Worm (Caenorhabditis elegans) whole organism, L2 larva: ENCODE data around the gene T09D3.8.

Experiments used
- F13H6.1 ChIP-seq: sonication (generic microtip); optimal IDR thresholded peaks from 2 replicates; lab custom pipeline; 2016; ENCODE audit warnings: missing genetic modification characterization, missing compliant biosample characterization
- Y55F3AM.14 ChIP-seq: fragments of 200-800 bp; sonication (Bioruptor generic); optimal IDR thresholded peaks from 2 replicates; lab custom pipeline; 2018; ENCODE audit warnings: mild to moderate bottlenecking, missing genetic modification characterization, missing compliant biosample characterization
- ama-1 ChIP-seq: fragments of 150-350 bp; optimal IDR thresholded peaks from 2 replicates; lab custom pipeline; 2018; ENCODE audit warnings: inconsistent platforms
- dmd-4 ChIP-seq: sonication (generic microtip); optimal IDR thresholded peaks from 2 replicates; lab custom pipeline; 2017; ENCODE audit warnings: missing biosample characterization, missing genetic modification characterization
- lin-39 ChIP-seq: fragments of 150-350 bp; optimal IDR thresholded peaks from 2 replicates; lab custom pipeline; 2014; ENCODE audit warnings: missing biosample characterization, missing genetic modification reagents, missing genetic modification characterization
- nhr-237 ChIP-seq: fragments of 150-350 bp; optimal IDR thresholded peaks from 2 replicates; lab custom pipeline; 2014; ENCODE audit warnings: missing biosample characterization, missing genetic modification characterization
- nhr-77 ChIP-seq: fragments of 150-350 bp; optimal IDR thresholded peaks from 2 replicates; lab custom pipeline; 2014; ENCODE audit warnings: missing biosample characterization, missing genetic modification characterization
- skn-1 ChIP-seq: sonication (generic microtip); optimal IDR thresholded peaks from 2 replicates; lab custom pipeline; 2017; ENCODE audit warnings: missing biosample characterization, missing genetic modification characterization
- unc-62 ChIP-seq: fragments of 150-350 bp; optimal IDR thresholded peaks from 2 replicates; lab custom pipeline; 2014; ENCODE audit warnings: missing biosample characterization, missing genetic modification reagents, missing genetic modification characterization
- ztf-11 ChIP-seq: sonication (generic microtip); optimal IDR thresholded peaks from 2 replicates; lab custom pipeline; 2017; ENCODE audit warnings: missing biosample characterization, missing genetic modification characterization
- ztf-4 ChIP-seq: fragments of 150-350 bp; optimal IDR thresholded peaks from 2 replicates; lab custom pipeline; 2014; ENCODE audit warnings: missing biosample characterization, missing genetic modification characterization

ce11 chrV:5322815-5323214, 42.1 kb upstream of the T09D3.8 start:
- TF ChIP-seq dmd-4 (tag; lab: Kevin White, UChicago), result no peak
- no peak for TF ChIP-seq Y55F3AM.14 (GFP tag; lab: Kevin White, UChicago)
- TF ChIP-seq skn-1, result no peak
- no peak for TF ChIP-seq lin-39 (tag; lab: Kevin White, UChicago)
- peak; percentile 35 for TF ChIP-seq F13H6.1 (tag; lab: Kevin White, UChicago)
- no peak for TF ChIP-seq ama-1 (lab: Kevin White, UChicago)
- no peak for TF ChIP-seq ztf-4 (tag; lab: Kevin White, UChicago)
- no peak for TF ChIP-seq ztf-11
- TF ChIP-seq nhr-237 (tag; lab: Kevin White, UChicago), result no peak
- TF ChIP-seq unc-62 (GFP tag; lab: Kevin White, UChicago), result no peak
- no peak for TF ChIP-seq nhr-77 (tag; lab: Kevin White, UChicago)
